Fruit fly (Drosophila melanogaster): Measurements from ENCODE around the gene CG44329.

DNA sequence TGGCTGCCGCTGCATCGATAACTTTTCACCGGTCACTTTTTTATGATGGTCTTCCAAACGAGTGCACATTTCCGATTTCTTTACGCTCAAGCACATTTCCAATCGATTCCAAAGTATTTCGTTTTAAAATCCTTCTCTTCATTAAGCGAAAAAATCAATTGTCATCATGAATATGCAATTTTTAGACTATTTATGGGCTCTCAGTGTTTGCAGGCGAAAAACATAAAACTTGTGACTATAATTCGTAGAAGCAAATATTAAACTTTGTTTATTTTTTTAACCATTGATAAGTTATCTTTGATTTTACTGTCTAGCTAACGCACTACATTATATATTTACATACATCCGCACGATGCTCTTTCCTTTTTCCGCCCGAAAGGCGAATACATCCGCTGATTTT lies 4.1 kb downstream of the CG44329 start, which contains the start of gene Prosbeta2R1:
- TF ChIP-seq D1 (tag; optimal IDR thresholded peaks at IDR 0.05) (no peak), CG34367 (tag; optimal IDR thresholded peaks at IDR 0.05) (no peak), Ets98B (GFP tag; IDR thresholded peaks at IDR 0.05) (no peak), EcR (GFP tag; optimal IDR thresholded peaks at IDR 0.05) (no peak), fd96Ca (GFP tag; IDR thresholded peaks at IDR 0.05) (no peak), gl (tag; optimal IDR thresholded peaks at IDR 0.05) (no peak)
